Fruit fly (Drosophila melanogaster): Measurements from ENCODE around the gene CG7653.

DNA sequence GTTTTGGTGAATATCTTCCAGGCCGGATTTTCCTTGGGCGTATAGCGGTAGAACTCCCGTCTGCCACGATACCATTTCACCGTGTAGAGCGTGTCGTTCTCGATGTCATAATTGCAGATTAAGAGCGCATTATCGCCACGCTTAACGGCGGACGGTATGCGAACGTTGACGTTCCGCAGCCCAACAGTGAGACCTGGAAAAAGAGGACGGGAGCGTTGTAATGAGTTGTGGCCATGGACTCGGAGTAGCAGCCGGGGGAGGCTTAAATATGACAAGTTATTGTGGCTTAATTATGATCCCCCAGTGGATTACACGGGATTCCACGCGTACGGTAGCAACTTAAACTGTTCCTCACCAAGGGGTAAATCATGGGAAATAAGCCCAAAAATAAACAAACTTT is 28.1 kb upstream of the CG7653 start:
- TF ChIP-seq CG8478 (optimal IDR thresholded peaks at IDR 0.05) = no peak
- TF ChIP-seq CTCF (optimal IDR thresholded peaks at IDR 0.05) = no peak
